Worm (Caenorhabditis elegans) whole organism, L4 larva: ENCODE results near the gene C41C4.9.

Experiments
- D1046.2 ChIP-seq: fragments of 200-800 bp; sonication (Bioruptor generic); IDR thresholded peaks from 2 replicates; pipeline ENCODE4 v1.3.6; 2022; ENCODE audit warnings: missing genetic modification characterization, missing compliant biosample characterization
- F37D6.2 ChIP-seq: sonication (generic microtip); optimal IDR thresholded peaks from 2 replicates; lab custom pipeline; 2016; ENCODE audit warnings: mild to moderate bottlenecking, missing genetic modification characterization, missing compliant biosample characterization
- R02D3.7 ChIP-seq: fragments of 150-350 bp; sonication (generic microtip); optimal IDR thresholded peaks from 3 replicates; lab custom pipeline; 2014; ENCODE audit warnings: missing biosample characterization, missing genetic modification characterization
- Y105C5A.15 ChIP-seq: fragments of 200-800 bp; sonication (Bioruptor generic); IDR thresholded peaks from 2 replicates; pipeline ENCODE4 v1.3.6; 2022; ENCODE audit warnings: missing genetic modification characterization, missing compliant biosample characterization
- aly-2 ChIP-seq: sonication (generic microtip); optimal IDR thresholded peaks from 2 replicates; lab custom pipeline; 2018; ENCODE audit warnings: missing biosample characterization, missing genetic modification characterization
- ama-1 ChIP-seq: fragments of 150-350 bp; optimal IDR thresholded peaks from 2 replicates; lab custom pipeline; 2014; ENCODE audit warnings: inconsistent platforms, mixed read lengths
- arid-1 ChIP-seq: fragments of 200-800 bp; sonication (Bioruptor generic); conservative IDR thresholded peaks from 2 replicates; pipeline ENCODE4 v1.3.6; 2022; ENCODE audit warnings: missing genetic modification reagents, missing genetic modification characterization, missing compliant biosample characterization
- attf-4 ChIP-seq: sonication (generic microtip); optimal IDR thresholded peaks from 3 replicates; lab custom pipeline; 2017; ENCODE audit warnings: missing biosample characterization, missing genetic modification characterization
- ceh-20 ChIP-seq: fragments of 200-800 bp; sonication (Bioruptor generic); IDR thresholded peaks from 2 replicates; pipeline ENCODE4 v1.3.6; 2022; ENCODE audit warnings: missing genetic modification reagents, missing genetic modification characterization, missing compliant biosample characterization
- cey-2 ChIP-seq: sonication (generic microtip); optimal IDR thresholded peaks from 3 replicates; lab custom pipeline; 2017; ENCODE audit warnings: missing genetic modification characterization, mild to moderate bottlenecking, missing compliant biosample characterization, antibody characterized with exemption, borderline replicate concordance; ENCODE audit not compliant: insufficient read depth
- ctbp-1 ChIP-seq: fragments of 200-800 bp; sonication (Bioruptor generic); IDR thresholded peaks from 2 replicates; pipeline ENCODE4 v1.3.6; 2022; ENCODE audit warnings: missing genetic modification reagents, missing genetic modification characterization, missing compliant biosample characterization
- daf-16 ChIP-seq, 3 experiments: sonication (generic microtip); optimal IDR thresholded peaks; 2 replicates each; lab custom pipeline; 2016 to 2017; ENCODE audit warnings: missing genetic modification characterization in 3 of 3, missing genetic modification reagents in 3 of 3, mild to moderate bottlenecking in 2 of 3, missing compliant biosample characterization in 2 of 3, missing biosample characterization in 1 of 3, moderate library complexity in 1 of 3
- daf-8 ChIP-seq: fragments of 200-800 bp; sonication (Bioruptor generic); IDR thresholded peaks from 2 replicates; pipeline ENCODE4 v1.3.6; 2022; ENCODE audit warnings: missing genetic modification characterization, missing compliant biosample characterization
- dmd-6 ChIP-seq: fragments of 200-800 bp; sonication (Bioruptor generic); IDR thresholded peaks from 2 replicates; pipeline ENCODE4 v1.3.6; 2022; ENCODE audit warnings: missing genetic modification reagents, missing genetic modification characterization, missing compliant biosample characterization
- dmd-8 ChIP-seq: fragments of 200-800 bp; sonication (Bioruptor generic); IDR thresholded peaks from 2 replicates; pipeline ENCODE4 v1.3.6; 2022; ENCODE audit warnings: missing genetic modification characterization, missing compliant biosample characterization
- dmd-9 ChIP-seq: fragments of 200-800 bp; sonication (Bioruptor generic); IDR thresholded peaks from 2 replicates; pipeline ENCODE4 v1.3.6; 2022; ENCODE audit warnings: missing genetic modification reagents, missing genetic modification characterization, missing compliant biosample characterization
- egl-27 ChIP-seq: sonication (generic microtip); optimal IDR thresholded peaks from 3 replicates; lab custom pipeline; 2017; ENCODE audit warnings: missing biosample characterization, missing genetic modification reagents, missing genetic modification characterization
- egl-43 ChIP-seq: fragments of 200-800 bp; sonication (Bioruptor generic); IDR thresholded peaks from 2 replicates; pipeline ENCODE4 v1.3.6; 2022; ENCODE audit warnings: missing genetic modification reagents, missing genetic modification characterization, missing compliant biosample characterization
- fos-1 ChIP-seq: fragments of 150-350 bp; optimal IDR thresholded peaks from 2 replicates; lab custom pipeline; 2014; ENCODE audit warnings: missing biosample characterization, missing genetic modification characterization
- hlh-11 ChIP-seq: fragments of 200-800 bp; sonication (Bioruptor generic); optimal IDR thresholded peaks from 2 replicates; lab custom pipeline; 2018; ENCODE audit warnings: mild to moderate bottlenecking, missing genetic modification characterization, missing compliant biosample characterization
- lin-1 ChIP-seq: fragments of 200-800 bp; sonication (Bioruptor generic); IDR thresholded peaks from 2 replicates; pipeline ENCODE4 v1.3.6; 2022; ENCODE audit warnings: missing genetic modification reagents, missing genetic modification characterization, missing compliant biosample characterization
- lin-15B ChIP-seq: fragments of 150-350 bp; sonication (generic microtip); optimal IDR thresholded peaks from 3 replicates; lab custom pipeline; 2014; ENCODE audit warnings: missing biosample characterization, missing genetic modification characterization
- lin-29 ChIP-seq: fragments of 200-800 bp; sonication (Bioruptor generic); IDR thresholded peaks from 2 replicates; pipeline ENCODE4 v1.3.6; 2022; ENCODE audit warnings: missing genetic modification reagents, missing genetic modification characterization, missing compliant biosample characterization
- lir-3 ChIP-seq: sonication (generic microtip); optimal IDR thresholded peaks from 2 replicates; lab custom pipeline; 2016; ENCODE audit warnings: mild to moderate bottlenecking, missing genetic modification characterization, missing compliant biosample characterization
- madf-5 ChIP-seq, 2 experiments: fragments of 200-800 bp; sonication (Bioruptor generic); IDR thresholded peaks; 2 replicates each; pipeline ENCODE4 v1.3.6; 2022; ENCODE audit warnings: missing compliant biosample characterization in 2 of 2, missing genetic modification characterization in 2 of 2
- mdl-1 ChIP-seq, 2 experiments: fragments of 150-350 bp in 1 of 2; sonication (generic microtip) in 1 of 2; optimal IDR thresholded peaks; 2 replicates each; lab custom pipeline; 2014 to 2017; ENCODE audit warnings: missing biosample characterization in 2 of 2, missing genetic modification characterization in 2 of 2
- mdt-29 ChIP-seq: fragments of 200-800 bp; sonication (Bioruptor generic); IDR thresholded peaks from 2 replicates; pipeline ENCODE4 v1.3.6; 2022; ENCODE audit warnings: missing genetic modification reagents, missing genetic modification characterization, missing compliant biosample characterization
- mxl-2 ChIP-seq: fragments of 200-800 bp; sonication (Bioruptor generic); conservative IDR thresholded peaks from 2 replicates; pipeline ENCODE4 v1.3.6; 2022; ENCODE audit warnings: missing genetic modification reagents, missing genetic modification characterization, missing compliant biosample characterization
- nhr-102 ChIP-seq: sonication (generic microtip); optimal IDR thresholded peaks from 2 replicates; lab custom pipeline; 2016; ENCODE audit warnings: mild to moderate bottlenecking, missing genetic modification characterization, moderate library complexity, missing compliant biosample characterization
- nhr-11 ChIP-seq: fragments of 150-350 bp; optimal IDR thresholded peaks from 2 replicates; lab custom pipeline; 2014; ENCODE audit warnings: missing biosample characterization, missing genetic modification characterization
- nhr-111 ChIP-seq: fragments of 200-800 bp; sonication (Bioruptor generic); optimal IDR thresholded peaks from 2 replicates; lab custom pipeline; 2018; ENCODE audit warnings: mild to moderate bottlenecking, missing genetic modification characterization, missing compliant biosample characterization
- nhr-237 ChIP-seq: sonication (generic microtip); optimal IDR thresholded peaks from 2 replicates; lab custom pipeline; 2017; ENCODE audit warnings: missing biosample characterization, missing genetic modification characterization
- nhr-41 ChIP-seq: fragments of 200-800 bp; sonication (Bioruptor generic); IDR thresholded peaks from 2 replicates; pipeline ENCODE4 v1.3.6; 2022; ENCODE audit warnings: missing genetic modification reagents, missing genetic modification characterization, missing compliant biosample characterization
- nhr-42 ChIP-seq: fragments of 200-800 bp; sonication (Bioruptor generic); IDR thresholded peaks from 2 replicates; pipeline ENCODE4 v1.3.6; 2022; ENCODE audit warnings: missing genetic modification characterization, missing compliant biosample characterization
- nhr-77 ChIP-seq: fragments of 150-350 bp; optimal IDR thresholded peaks from 2 replicates; lab custom pipeline; 2014; ENCODE audit warnings: missing biosample characterization, missing genetic modification characterization
- php-3 ChIP-seq: fragments of 200-800 bp; sonication (Bioruptor generic); IDR thresholded peaks from 2 replicates; pipeline ENCODE4 v1.3.6; 2022; ENCODE audit warnings: missing genetic modification reagents, missing genetic modification characterization, missing compliant biosample characterization
- snpc-1.2 ChIP-seq: fragments of 200-800 bp; sonication (Bioruptor generic); IDR thresholded peaks from 2 replicates; pipeline ENCODE4 v1.3.6; 2022; ENCODE audit warnings: missing genetic modification reagents, missing genetic modification characterization, missing compliant biosample characterization
- snpc-4 ChIP-seq: fragments of 150-350 bp; optimal IDR thresholded peaks from 2 replicates; lab custom pipeline; 2014; ENCODE audit warnings: missing biosample characterization, missing genetic modification characterization
- unc-130 ChIP-seq: sonication (generic microtip); optimal IDR thresholded peaks from 2 replicates; lab custom pipeline; 2016; ENCODE audit warnings: missing genetic modification reagents, missing genetic modification characterization, missing compliant biosample characterization
- unc-39 ChIP-seq: sonication (generic microtip); optimal IDR thresholded peaks from 2 replicates; lab custom pipeline; 2017; ENCODE audit warnings: missing biosample characterization, missing genetic modification characterization
- vab-7 ChIP-seq: fragments of 200-800 bp; sonication (Bioruptor generic); IDR thresholded peaks from 2 replicates; pipeline ENCODE4 v1.3.6; 2022; ENCODE audit warnings: missing genetic modification reagents, missing genetic modification characterization, missing compliant biosample characterization
- zag-1 ChIP-seq: fragments of 150-350 bp; optimal IDR thresholded peaks from 2 replicates; lab custom pipeline; 2014; ENCODE audit warnings: missing biosample characterization, missing genetic modification characterization
- zfp-2 ChIP-seq: sonication (generic microtip); optimal IDR thresholded peaks from 2 replicates; lab custom pipeline; 2016; ENCODE audit warnings: mild to moderate bottlenecking, missing genetic modification characterization, missing compliant biosample characterization
- ztf-11 ChIP-seq: fragments of 150-350 bp; optimal IDR thresholded peaks from 2 replicates; lab custom pipeline; 2014; ENCODE audit warnings: missing biosample characterization, missing genetic modification characterization
- ztf-7 ChIP-seq: fragments of 150-350 bp; optimal IDR thresholded peaks from 2 replicates; lab custom pipeline; 2014; ENCODE audit warnings: missing biosample characterization, missing genetic modification characterization

The C41C4.9 gene

ce11 chrII:8104998-8105397, 2.4 kb upstream of the C41C4.9 start, which contains the start of gene sfxn-5 (continued):
- TF ChIP-seq php-3 (GFP tag; lab: Robert Waterston, UW) (no peak), vab-7 (GFP tag; lab: Robert Waterston, UW) (no peak), ctbp-1 (GFP tag; lab: Robert Waterston, UW) (no peak), zfp-2 (no peak), arid-1 (GFP tag; lab: Robert Waterston, UW) (no peak), nhr-102 (tag; lab: Kevin White, UChicago) (no peak), nhr-11 (tag; lab: Kevin White, UChicago) (peak; percentile 8)

- TF ChIP-seq lin-15B (tag; lab: Kevin White, UChicago), result no peak
Observed at ce11 chrII:8112063-8112462, 4.6 kb downstream of the C41C4.9 start, which contains the start of gene lron-4. Gene lron-4, minus strand, starts transcription at chrII:8112163.

- no peak for TF ChIP-seq D1046.2 (GFP tag; lab: Robert Waterston, UW)
- no peak for TF ChIP-seq lin-29 (GFP tag; lab: Robert Waterston, UW)
- TF ChIP-seq, all 104 proteins: peak for 0
Observed at ce11 chrII:8116159-8116558, 8.7 kb downstream of the C41C4.9 start, which contains the start of gene unc-105. Gene unc-105, plus strand, starts transcription at chrII:8116459.

ce11 chrII:8117426-8117825, 10.0 kb downstream of the C41C4.9 start:
- TF ChIP-seq daf-16 (GFP tag; optimal IDR thresholded peaks at IDR 0.05; lab: Kevin White, UChicago) (peak in 1 of 2 experiments; percentile 6), daf-16 (tag; optimal IDR thresholded peaks at IDR 0.05; lab: Kevin White, UChicago) (no peak), zag-1 (tag; lab: Kevin White, UChicago) (no peak), Y105C5A.15 (GFP tag; lab: Robert Waterston, UW) (no peak)

ce11 chrII:8124867-8125266, 17.4 kb downstream of the C41C4.9 start, which contains the start of gene ire-1:
Gene ire-1, minus strand, starts transcription at chrII:8124910.
- TF ChIP-seq mdl-1 (tag; optimal IDR thresholded peaks at IDR 0.05; lab: Kevin White, UChicago), result no peak
- TF ChIP-seq hlh-11 (tag; lab: Kevin White, UChicago), result peak; percentile 44
- no peak for TF ChIP-seq nhr-77 (tag; lab: Kevin White, UChicago)
- no peak for TF ChIP-seq lin-29 (GFP tag; lab: Robert Waterston, UW)
- no peak for TF ChIP-seq mdt-29 (GFP tag; lab: Robert Waterston, UW)
- no peak for TF ChIP-seq R02D3.7
- peak; percentile 26; the same call in 1 of the 2 replicates for TF ChIP-seq dmd-6
- TF ChIP-seq egl-27 (tag; lab: Kevin White, UChicago), result no peak
- no peak for TF ChIP-seq snpc-1.2 (GFP tag; lab: Robert Waterston, UW)
- TF ChIP-seq fos-1 (tag; lab: Kevin White, UChicago), result no peak
- no peak for TF ChIP-seq nhr-237 (tag; lab: Kevin White, UChicago)
- peak; percentile 17 for TF ChIP-seq ztf-7 (tag; lab: Kevin White, UChicago)
- TF ChIP-seq lin-1, result no peak
- TF ChIP-seq daf-8 (GFP tag; lab: Robert Waterston, UW), result no peak
- TF ChIP-seq dmd-8 (GFP tag; lab: Robert Waterston, UW), result no peak
- TF ChIP-seq unc-130 (GFP tag; lab: Kevin White, UChicago), result no peak
- TF ChIP-seq cey-2 (tag; lab: Kevin White, UChicago), result no peak
- no peak for TF ChIP-seq snpc-4 (tag; lab: Kevin White, UChicago)
- TF ChIP-seq nhr-42 (GFP tag; lab: Robert Waterston, UW), result no peak
- no peak for TF ChIP-seq nhr-41 (GFP tag; lab: Robert Waterston, UW)
- TF ChIP-seq madf-5 (GFP tag; IDR thresholded peaks at IDR 0.05; lab: Robert Waterston, UW), result no peak
- no peak for TF ChIP-seq lir-3
- no peak for TF ChIP-seq ceh-20 (GFP tag; lab: Robert Waterston, UW)
- no peak for TF ChIP-seq ztf-11 (tag; lab: Kevin White, UChicago)
- no peak for TF ChIP-seq ama-1 (lab: Kevin White, UChicago)
- TF ChIP-seq egl-43 (GFP tag; lab: Robert Waterston, UW), result no peak
- TF ChIP-seq arid-1 (GFP tag; lab: Robert Waterston, UW), result no peak
- no peak for TF ChIP-seq attf-4 (tag; lab: Kevin White, UChicago)
- TF ChIP-seq nhr-111 (GFP tag; lab: Kevin White, UChicago), result no peak
- no peak for TF ChIP-seq unc-39 (tag; lab: Kevin White, UChicago)
- TF ChIP-seq dmd-9 (GFP tag; lab: Robert Waterston, UW), result no peak
- no peak for TF ChIP-seq mxl-2 (GFP tag; lab: Robert Waterston, UW)
- TF ChIP-seq aly-2 (tag; lab: Kevin White, UChicago), result no peak
- TF ChIP-seq F37D6.2 (tag; lab: Kevin White, UChicago), result no peak
